Worm (Caenorhabditis elegans) whole organism, midembryonic: ENCODE data around the gene ape-1.
A peak's percentile ranks its signal among the peaks of the same experiment; 100 is the strongest.

Source experiments
- flt-1 ChIP-seq: fragments of 200-800 bp; sonication (Bioruptor generic); IDR thresholded peaks from 2 replicates; pipeline ENCODE4 v1.3.6; 2022; ENCODE audit warnings: missing genetic modification characterization, missing compliant biosample characterization
- klf-2 ChIP-seq: fragments of 200-800 bp; sonication (Bioruptor generic); conservative IDR thresholded peaks from 2 replicates; pipeline ENCODE4 v1.3.6; 2022; ENCODE audit warnings: missing genetic modification reagents, missing genetic modification characterization, missing compliant biosample characterization
- ztf-23 ChIP-seq: fragments of 200-800 bp; sonication (Bioruptor generic); IDR thresholded peaks from 2 replicates; pipeline ENCODE4 v1.3.6; 2022; ENCODE audit warnings: missing genetic modification reagents, missing genetic modification characterization, missing compliant biosample characterization

DNA sequence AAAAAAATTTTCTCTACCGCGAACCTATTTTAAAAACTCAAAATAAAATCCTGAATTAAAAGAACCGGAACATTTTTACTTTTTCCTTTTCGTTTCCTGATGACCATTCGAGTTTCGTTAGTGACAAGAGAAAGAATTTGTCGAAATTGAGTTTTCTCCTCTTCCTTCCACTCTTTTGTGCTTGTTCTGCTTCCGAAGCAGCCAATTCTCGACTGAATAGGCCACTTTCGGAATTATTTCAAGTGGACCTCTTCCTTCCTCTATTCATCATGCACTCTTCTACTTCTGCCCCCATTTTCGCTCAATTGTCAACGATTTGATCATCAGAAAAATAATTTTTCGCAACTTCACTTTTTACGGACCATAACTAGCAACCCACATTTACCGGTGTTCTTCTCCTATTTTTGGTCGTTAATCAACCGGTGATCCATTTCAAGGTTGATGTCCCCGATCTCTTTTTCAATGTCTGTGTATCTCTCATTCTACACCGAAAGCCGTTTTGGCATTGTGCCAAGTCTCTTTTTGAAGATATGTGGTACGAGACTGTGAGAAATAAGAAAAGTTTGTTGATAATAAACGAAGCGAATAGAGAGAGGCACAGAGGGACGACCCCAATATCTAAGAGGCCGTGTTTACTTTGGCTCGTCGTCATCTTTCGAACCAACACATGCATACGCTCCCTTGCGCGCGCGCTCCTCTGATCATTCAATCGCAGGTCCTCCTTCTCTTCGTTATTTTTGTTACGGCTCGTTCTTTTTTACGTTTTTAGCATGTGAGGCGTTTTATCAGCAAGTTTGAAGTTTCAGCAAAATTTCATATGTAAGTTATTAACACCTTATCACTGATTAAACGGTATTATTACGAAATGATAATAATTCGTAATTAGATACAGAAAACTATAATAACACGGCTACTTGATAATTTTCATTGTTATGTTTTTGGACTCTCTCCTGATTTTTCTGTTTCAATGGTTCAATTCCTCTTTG lies 851 bp upstream of the ape-1 start:
- TF ChIP-seq ztf-23 (GFP tag; lab: Robert Waterston, UW) (no peak), flt-1 (GFP tag; lab: Robert Waterston, UW) (no peak), klf-2 (GFP tag; lab: Robert Waterston, UW) (0 out of 2 replicates have a peak, but pooled peaks have one; percentile 12)
